Fruit fly (Drosophila melanogaster) whole organism: Measurements from ENCODE around the gene Acp32CD.

Source experiments
- CG8478 ChIP-seq: fragments of >200 bp; optimal IDR thresholded peaks from 2 replicates; lab custom pipeline; 2018; ENCODE audit warnings: inconsistent platforms
- psq ChIP-seq: fragments of >200 bp; optimal IDR thresholded peaks from 2 replicates; lab custom pipeline; 2017
- usp ChIP-seq: fragments of >200 bp; optimal IDR thresholded peaks from 2 replicates; lab custom pipeline; 2017; ENCODE audit warnings: missing biosample characterization, missing genetic modification characterization, mixed read lengths

dm6 chr2L:11014671-11015070 is 749 bp upstream of the Acp32CD start:
- no peak for TF ChIP-seq usp (GFP tag; lab: Kevin White, UChicago)
- TF ChIP-seq CG8478 (lab: Kevin White, UChicago), result no peak
- no peak for TF ChIP-seq psq
